Fruit fly (Drosophila melanogaster): ENCODE data around the gene CG33169.
A peak's percentile ranks its signal among the peaks of the same experiment; 100 is the strongest.

CG33169 gene

dm6 chr3L:22868070-22868469 lies 4.4 kb downstream of the CG33169 start, which contains the start of gene EMC4 (continued):
- TF ChIP-seq zfh1 (GFP tag; IDR thresholded peaks at IDR 0.05): peak; percentile 59; the same call in 1 of the 3 replicates
- TF ChIP-seq gce (GFP tag; IDR thresholded peaks at IDR 0.05): no peak
- peak; percentile 40; the same call in 1 of the 2 replicates for TF ChIP-seq nerfin-2 (GFP tag; IDR thresholded peaks at IDR 0.05; ENCODE audit: partially characterized antibody)
- TF ChIP-seq amos (GFP tag; IDR thresholded peaks at IDR 0.05; ENCODE audit: partially characterized antibody): peak; percentile 76
- peak; percentile 30 for TF ChIP-seq Sin3A (optimal IDR thresholded peaks at IDR 0.05)
- TF ChIP-seq CG18619 (GFP tag; optimal IDR thresholded peaks at IDR 0.05): peak; percentile 7
- TF ChIP-seq CG17385 (GFP tag; optimal IDR thresholded peaks at IDR 0.05): peak; percentile 47
- no peak for TF ChIP-seq Oli (tag; optimal IDR thresholded peaks at IDR 0.05)
- peak; percentile 39 to 72 for TF ChIP-seq Pdp1 (GFP tag; optimal IDR thresholded peaks at IDR 0.05)
- TF ChIP-seq Dll (GFP tag; IDR thresholded peaks at IDR 0.05; ENCODE audit: partially characterized antibody): peak; percentile 76
- peak; percentile 64 for TF ChIP-seq CG17829 (tag; optimal IDR thresholded peaks at IDR 0.05)
- no peak for TF ChIP-seq CG12071 (GFP tag; optimal IDR thresholded peaks at IDR 0.05)
- no peak for TF ChIP-seq Hr39 (optimal IDR thresholded peaks at IDR 0.05)
- peak; percentile 15 for TF ChIP-seq az2 (GFP tag; optimal IDR thresholded peaks at IDR 0.05)
- TF ChIP-seq fd64A (GFP tag; optimal IDR thresholded peaks at IDR 0.05): no peak
- TF ChIP-seq bsh (GFP tag; optimal IDR thresholded peaks at IDR 0.05): peak in 1 of 2 experiments; percentile 25
- peak; percentile 93 for TF ChIP-seq Dref (GFP tag; IDR thresholded peaks at IDR 0.05)
- TF ChIP-seq chm (GFP tag; IDR thresholded peaks at IDR 0.05): no peak; the same call in 1 of the 2 replicates
- TF ChIP-seq CG4282 (GFP tag; optimal IDR thresholded peaks at IDR 0.05): no peak
- peak; percentile 38 for TF ChIP-seq CG13894 (tag; optimal IDR thresholded peaks at IDR 0.05)
- peak; percentile 63 for TF ChIP-seq caup (GFP tag; optimal IDR thresholded peaks at IDR 0.05; ENCODE audit: severe bottlenecking)
- TF ChIP-seq pros (GFP tag; optimal IDR thresholded peaks at IDR 0.05): no peak
- no peak for TF ChIP-seq CG7357 (GFP tag; IDR thresholded peaks at IDR 0.05)
- TF ChIP-seq CG10321 (GFP tag; IDR thresholded peaks at IDR 0.05): no peak
- TF ChIP-seq pita (GFP tag; optimal IDR thresholded peaks at IDR 0.05): no peak
- TF ChIP-seq CG7271 (tag; optimal IDR thresholded peaks at IDR 0.05): no peak
- TF ChIP-seq CG4730 (GFP tag; IDR thresholded peaks at IDR 0.05): no peak
- no peak for TF ChIP-seq CG6272 (GFP tag; IDR thresholded peaks at IDR 0.05)
- peak; percentile 72 for TF ChIP-seq CG34224 (GFP tag; IDR thresholded peaks at IDR 0.05; ENCODE audit: partially characterized antibody)
- TF ChIP-seq CG3281 (GFP tag; optimal IDR thresholded peaks at IDR 0.05): peak; percentile 34
- TF ChIP-seq Optix (GFP tag; IDR thresholded peaks at IDR 0.05): no peak
- no peak for TF ChIP-seq CG9215 (GFP tag; IDR thresholded peaks at IDR 0.05)
- peak; percentile 51 for TF ChIP-seq Fer3 (tag; optimal IDR thresholded peaks at IDR 0.05)
- peak; percentile 39 for TF ChIP-seq hkb (optimal IDR thresholded peaks at IDR 0.05)
- TF ChIP-seq hkb (GFP tag; IDR thresholded peaks at IDR 0.05): no peak
- peak; percentile 28 for TF ChIP-seq CG13296 (GFP tag; optimal IDR thresholded peaks at IDR 0.05)
- TF ChIP-seq cwo (GFP tag; optimal IDR thresholded peaks at IDR 0.05): peak; percentile 6
- TF ChIP-seq disco-r (GFP tag; optimal IDR thresholded peaks at IDR 0.05): no peak
- no peak for TF ChIP-seq CG2875 (GFP tag; optimal IDR thresholded peaks at IDR 0.05)
- TF ChIP-seq h (optimal IDR thresholded peaks at IDR 0.05): no peak
- peak; percentile 76 for TF ChIP-seq Sry-δ (GFP tag; optimal IDR thresholded peaks at IDR 0.05)
- peak; percentile 46 for TF ChIP-seq lab (GFP tag; optimal IDR thresholded peaks at IDR 0.05)
- no peak for TF ChIP-seq Taf1 (GFP tag; IDR thresholded peaks at IDR 0.05)
- peak; percentile 43 for TF ChIP-seq nau (GFP tag; optimal IDR thresholded peaks at IDR 0.05)
- TF ChIP-seq Drgx (GFP tag; IDR thresholded peaks at IDR 0.05): no peak
- TF ChIP-seq CG2712 (tag; optimal IDR thresholded peaks at IDR 0.05): peak; percentile 36
- no peak for TF ChIP-seq hth (optimal IDR thresholded peaks at IDR 0.05)
- peak; percentile 44; the same call in 1 of the 2 replicates for TF ChIP-seq CG14014 (GFP tag; IDR thresholded peaks at IDR 0.05)
- peak; percentile 70 for TF ChIP-seq CG15514 (GFP tag; optimal IDR thresholded peaks at IDR 0.05)
- no peak for TF ChIP-seq Gsc (GFP tag; IDR thresholded peaks at IDR 0.05)
- TF ChIP-seq unpg (GFP tag; optimal IDR thresholded peaks at IDR 0.05): peak; percentile 33
- TF ChIP-seq ham (GFP tag; IDR thresholded peaks at IDR 0.05): no peak
